Worm (Caenorhabditis elegans): Measurements from ENCODE around the gene C25A8.1.

The C25A8.1 gene

ce11 chrIV:7039476-7040261 is 28.7 kb downstream of the C25A8.1 start, which contains the start of the genes cogc-2 and klp-18:
Gene cogc-2 (minus strand): TSS chrIV:7039580.
Gene klp-18 (plus strand): TSS chrIV:7040211.
- TF ChIP-seq nhr-11 (tag; optimal IDR thresholded peaks at IDR 0.05) (no peak), nhr-77 (tag; optimal IDR thresholded peaks at IDR 0.05) (no peak), ceh-16 (tag; optimal IDR thresholded peaks at IDR 0.05) (no peak), ztf-4 (tag; optimal IDR thresholded peaks at IDR 0.05) (no peak), fkh-10 (GFP tag; optimal IDR thresholded peaks at IDR 0.05) (peak; percentile 38), ceh-9 (tag; optimal IDR thresholded peaks at IDR 0.05) (no peak), zag-1 (tag; optimal IDR thresholded peaks at IDR 0.05) (no peak), ama-1 (optimal IDR thresholded peaks at IDR 0.05) (no peak), elt-2 (tag; optimal IDR thresholded peaks at IDR 0.05) (peak; percentile 47), lin-39 (tag; optimal IDR thresholded peaks at IDR 0.05) (peak; percentile 32), nhr-43 (tag; optimal IDR thresholded peaks at IDR 0.05; ENCODE audit: poor library complexity, severe bottlenecking) (peak; percentile 79), pqm-1 (tag; optimal IDR thresholded peaks at IDR 0.05) (peak; percentile 36), egl-27 (tag; optimal IDR thresholded peaks at IDR 0.05) (no peak), jun-1 (tag; optimal IDR thresholded peaks at IDR 0.05) (peak; percentile 27), fkh-2 (tag; optimal IDR thresholded peaks at IDR 0.05) (no peak), sea-2 (GFP tag; optimal IDR thresholded peaks at IDR 0.05) (no peak), snpc-4 (tag; optimal IDR thresholded peaks at IDR 0.05) (peak; percentile 83), egl-5 (tag; optimal IDR thresholded peaks at IDR 0.05) (peak; percentile 79), nhr-76 (tag; optimal IDR thresholded peaks at IDR 0.05) (no peak), nhr-12 (tag; optimal IDR thresholded peaks at IDR 0.05) (no peak), ceh-82 (tag; optimal IDR thresholded peaks at IDR 0.05) (peak; percentile 30), mml-1 (tag; optimal IDR thresholded peaks at IDR 0.05) (no peak), nhr-237 (tag; optimal IDR thresholded peaks at IDR 0.05) (no peak), daf-12 (tag; optimal IDR thresholded peaks at IDR 0.05) (no peak), skn-1 (tag; optimal IDR thresholded peaks at IDR 0.05) (peak; percentile 87), lsy-12 (tag; optimal IDR thresholded peaks at IDR 0.05) (peak; percentile 68), nhr-67 (tag; optimal IDR thresholded peaks at IDR 0.05) (no peak), hmg-11 (tag; optimal IDR thresholded peaks at IDR 0.05) (peak; percentile 91), lin-15B (tag; optimal IDR thresholded peaks at IDR 0.05) (peak; percentile 89), ztf-11 (tag; optimal IDR thresholded peaks at IDR 0.05) (no peak), ZK546.5 (tag; optimal IDR thresholded peaks at IDR 0.05) (no peak), tbx-2 (tag; optimal IDR thresholded peaks at IDR 0.05) (peak; percentile 30), aly-2 (tag; optimal IDR thresholded peaks at IDR 0.05) (no peak), elt-1 (tag; optimal IDR thresholded peaks at IDR 0.05) (no peak), ceh-28 (tag; optimal IDR thresholded peaks at IDR 0.05) (peak; percentile 39), nhr-28 (tag; optimal IDR thresholded peaks at IDR 0.05) (no peak), unc-62 (GFP tag; optimal IDR thresholded peaks at IDR 0.05) (no peak), nhr-23 (tag; optimal IDR thresholded peaks at IDR 0.05) (peak; percentile 85), unc-39 (tag; optimal IDR thresholded peaks at IDR 0.05) (no peak), mdl-1 (tag; optimal IDR thresholded peaks at IDR 0.05) (no peak), pha-4 (tag; optimal IDR thresholded peaks at IDR 0.05) (peak; percentile 93), eor-1 (tag; optimal IDR thresholded peaks at IDR 0.05) (no peak), fos-1 (tag; optimal IDR thresholded peaks at IDR 0.05) (no peak), elt-3 (tag; optimal IDR thresholded peaks at IDR 0.05) (no peak), R02D3.7 (tag; optimal IDR thresholded peaks at IDR 0.05) (peak; percentile 58), nfya-1 (tag; optimal IDR thresholded peaks at IDR 0.05; ENCODE audit: insufficient read depth) (peak; percentile 88), nhr-25 (tag; optimal IDR thresholded peaks at IDR 0.05) (peak; percentile 80)
